Worm (Caenorhabditis elegans) whole organism, L1 larva: ENCODE measurements around the gene ire-1.

Source experiments
- C04F5.9 ChIP-seq: sonication (generic microtip); optimal IDR thresholded peaks from 2 replicates; lab custom pipeline; 2016; ENCODE audit warnings: missing genetic modification characterization, missing compliant biosample characterization
- C16A3.4 ChIP-seq: fragments of 150-350 bp; optimal IDR thresholded peaks from 2 replicates; lab custom pipeline; 2014; ENCODE audit warnings: missing biosample characterization, missing genetic modification characterization
- F16B12.6 ChIP-seq: fragments of 150-350 bp; optimal IDR thresholded peaks from 2 replicates; lab custom pipeline; 2014; ENCODE audit warnings: missing biosample characterization, missing genetic modification characterization
- Y116A8C.19 ChIP-seq: sonication (generic microtip); optimal IDR thresholded peaks from 2 replicates; lab custom pipeline; 2016; ENCODE audit warnings: missing compliant biosample characterization, missing genetic modification characterization, borderline replicate concordance
- alr-1 ChIP-seq: fragments of 200-800 bp; sonication (Bioruptor generic); optimal IDR thresholded peaks from 2 replicates; lab custom pipeline; 2018; ENCODE audit warnings: borderline replicate concordance, mild to moderate bottlenecking, missing genetic modification characterization, missing compliant biosample characterization
- aly-2 ChIP-seq: fragments of 150-350 bp; optimal IDR thresholded peaks from 2 replicates; lab custom pipeline; 2014; ENCODE audit warnings: missing biosample characterization, missing genetic modification characterization
- ceh-8 ChIP-seq: fragments of 200-800 bp; sonication (Bioruptor generic); optimal IDR thresholded peaks from 2 replicates; lab custom pipeline; 2018; ENCODE audit warnings: mild to moderate bottlenecking, missing genetic modification characterization, moderate library complexity, missing compliant biosample characterization
- ceh-82 ChIP-seq, 3 experiments: fragments of 150-350 bp in 1 of 3; sonication (generic microtip) in 2 of 3; optimal IDR thresholded peaks; 2 replicates each; lab custom pipeline; 2014 to 2017; ENCODE audit warnings: missing biosample characterization in 3 of 3, missing genetic modification characterization in 3 of 3
- ceh-88 ChIP-seq: fragments of 200-800 bp; sonication (Bioruptor generic); IDR thresholded peaks from 2 replicates; pipeline ENCODE4 v1.3.6; 2022; ENCODE audit warnings: missing genetic modification characterization, missing compliant biosample characterization
- ces-1 ChIP-seq: fragments of 150-350 bp; optimal IDR thresholded peaks from 2 replicates; lab custom pipeline; 2014; ENCODE audit warnings: missing biosample characterization, missing genetic modification reagents, missing genetic modification characterization
- dpl-1 ChIP-seq, 3 experiments: fragments of 150-350 bp in 2 of 3; sonication (generic microtip) in 1 of 3; optimal IDR thresholded peaks; 2 replicates each; lab custom pipeline; 2014 to 2017; ENCODE audit warnings: missing biosample characterization in 3 of 3, missing genetic modification characterization in 3 of 3, missing genetic modification reagents in 3 of 3
- dsc-1 ChIP-seq: sonication (generic microtip); optimal IDR thresholded peaks from 2 replicates; lab custom pipeline; 2016; ENCODE audit warnings: mild to moderate bottlenecking, missing genetic modification characterization, missing compliant biosample characterization
- efl-1 ChIP-seq, 4 experiments: fragments of 150-350 bp; optimal IDR thresholded peaks in 3 of 4; peaks in 1 of 4; 1 replicate in 1 of 4; 2 replicates in 3 of 4; lab custom pipeline; 2014; ENCODE audit warnings: missing biosample characterization in 2 of 4, missing genetic modification characterization in 2 of 4, missing genetic modification reagents in 2 of 4
- egl-13 ChIP-seq: sonication (generic microtip); optimal IDR thresholded peaks from 2 replicates; lab custom pipeline; 2016; ENCODE audit warnings: missing genotype, missing genetic modification reagents, missing genetic modification characterization, missing compliant biosample characterization
- ets-5 ChIP-seq: fragments of 200-800 bp; sonication (Bioruptor generic); IDR thresholded peaks from 2 replicates; pipeline ENCODE4 v1.3.6; 2022; ENCODE audit warnings: missing genetic modification characterization, missing compliant biosample characterization
- fkh-10 ChIP-seq: sonication (generic microtip); optimal IDR thresholded peaks from 2 replicates; lab custom pipeline; 2017; ENCODE audit warnings: missing biosample characterization, missing genetic modification reagents, missing genetic modification characterization
- fkh-8 ChIP-seq: sonication (generic microtip); optimal IDR thresholded peaks from 2 replicates; lab custom pipeline; 2016; ENCODE audit warnings: mild to moderate bottlenecking, missing genetic modification characterization, missing compliant biosample characterization
- hlh-4 ChIP-seq: sonication (generic microtip); optimal IDR thresholded peaks from 2 replicates; lab custom pipeline; 2016; ENCODE audit warnings: mild to moderate bottlenecking, missing genetic modification characterization, missing compliant biosample characterization
- irx-1 ChIP-seq: sonication (generic microtip); optimal IDR thresholded peaks from 2 replicates; lab custom pipeline; 2016; ENCODE audit warnings: missing genetic modification characterization, missing compliant biosample characterization
- jun-1 ChIP-seq: fragments of 150-350 bp; optimal IDR thresholded peaks from 2 replicates; lab custom pipeline; 2014; ENCODE audit warnings: missing biosample characterization, missing genetic modification reagents, missing genetic modification characterization
- lin-15B ChIP-seq: fragments of 150-350 bp; sonication (generic microtip); optimal IDR thresholded peaks from 3 replicates; lab custom pipeline; 2014; ENCODE audit warnings: missing biosample characterization, missing genetic modification characterization
- lin-35 ChIP-seq, 2 experiments: fragments of 150-350 bp; optimal IDR thresholded peaks; 2 replicates each; lab custom pipeline; 2014; ENCODE audit warnings: missing biosample characterization in 2 of 2, missing genetic modification characterization in 2 of 2, missing genetic modification reagents in 2 of 2
- lin-39 ChIP-seq: fragments of 150-350 bp; optimal IDR thresholded peaks from 2 replicates; lab custom pipeline; 2014; ENCODE audit warnings: missing biosample characterization, missing genetic modification reagents, missing genetic modification characterization
- lsy-2 ChIP-seq, 2 experiments: fragments of 150-350 bp; optimal IDR thresholded peaks; 2 replicates each; lab custom pipeline; 2014; ENCODE audit warnings: missing biosample characterization in 2 of 2, missing genetic modification characterization in 2 of 2
- mab-9 ChIP-seq: fragments of 200-800 bp; sonication (Bioruptor generic); IDR thresholded peaks from 2 replicates; pipeline ENCODE4 v1.3.6; 2022; ENCODE audit warnings: missing genetic modification reagents, missing genetic modification characterization, missing compliant biosample characterization
- mef-2 ChIP-seq: fragments of 150-350 bp; optimal IDR thresholded peaks from 2 replicates; lab custom pipeline; 2014; ENCODE audit warnings: missing biosample characterization, missing genetic modification characterization
- mep-1 ChIP-seq: fragments of 150-350 bp; optimal IDR thresholded peaks from 2 replicates; lab custom pipeline; 2014; ENCODE audit warnings: missing biosample characterization, missing genetic modification characterization
- nhr-11 ChIP-seq: fragments of 150-350 bp; optimal IDR thresholded peaks from 2 replicates; lab custom pipeline; 2014; ENCODE audit warnings: missing biosample characterization, missing genetic modification characterization
- nhr-20 ChIP-seq: sonication (generic microtip); optimal IDR thresholded peaks from 2 replicates; lab custom pipeline; 2016; ENCODE audit warnings: mild to moderate bottlenecking, missing genetic modification characterization, missing compliant biosample characterization
- nhr-77 ChIP-seq: fragments of 150-350 bp; optimal IDR thresholded peaks from 2 replicates; lab custom pipeline; 2014; ENCODE audit warnings: missing biosample characterization, missing genetic modification characterization
- nhr-85 ChIP-seq: sonication (generic microtip); peaks from one replicate; lab custom pipeline; 2016; ENCODE audit warnings: missing genetic modification characterization, inconsistent platforms, missing compliant biosample characterization
- nhr-90 ChIP-seq: sonication (generic microtip); optimal IDR thresholded peaks from 2 replicates; lab custom pipeline; 2016; ENCODE audit warnings: mild to moderate bottlenecking, missing genetic modification characterization, missing compliant biosample characterization; ENCODE audit not compliant: poor library complexity
- sptf-1 ChIP-seq: fragments of 150-350 bp; optimal IDR thresholded peaks from 2 replicates; lab custom pipeline; 2014; ENCODE audit warnings: missing biosample characterization, missing genetic modification characterization
- sup-37 ChIP-seq: fragments of 200-800 bp; sonication (Bioruptor generic); optimal IDR thresholded peaks from 2 replicates; lab custom pipeline; 2018; ENCODE audit warnings: mild to moderate bottlenecking, missing genetic modification characterization, missing compliant biosample characterization
- tbx-2 ChIP-seq: sonication (generic microtip); optimal IDR thresholded peaks from 2 replicates; lab custom pipeline; 2016; ENCODE audit warnings: missing genetic modification characterization, missing compliant biosample characterization
- unc-30 ChIP-seq: sonication (generic microtip); optimal IDR thresholded peaks from 2 replicates; lab custom pipeline; 2017; ENCODE audit warnings: missing biosample characterization, missing genetic modification characterization
- unc-62 ChIP-seq: fragments of 150-350 bp; optimal IDR thresholded peaks from 2 replicates; lab custom pipeline; 2014; ENCODE audit warnings: missing biosample characterization, missing genetic modification reagents, missing genetic modification characterization
- unc-86 ChIP-seq: sonication (generic microtip); optimal IDR thresholded peaks from 2 replicates; lab custom pipeline; 2016; ENCODE audit warnings: missing genetic modification characterization, missing compliant biosample characterization
- unc-98 ChIP-seq: fragments of 200-800 bp; sonication (Bioruptor generic); IDR thresholded peaks from 2 replicates; pipeline ENCODE4 v1.3.6; 2022; ENCODE audit warnings: missing genetic modification characterization, missing compliant biosample characterization
- zip-4 ChIP-seq: fragments of 200-800 bp; sonication (Bioruptor generic); optimal IDR thresholded peaks from 2 replicates; lab custom pipeline; 2018; ENCODE audit warnings: mild to moderate bottlenecking, missing genetic modification characterization, moderate library complexity, missing compliant biosample characterization

Gene ire-1

DNA sequence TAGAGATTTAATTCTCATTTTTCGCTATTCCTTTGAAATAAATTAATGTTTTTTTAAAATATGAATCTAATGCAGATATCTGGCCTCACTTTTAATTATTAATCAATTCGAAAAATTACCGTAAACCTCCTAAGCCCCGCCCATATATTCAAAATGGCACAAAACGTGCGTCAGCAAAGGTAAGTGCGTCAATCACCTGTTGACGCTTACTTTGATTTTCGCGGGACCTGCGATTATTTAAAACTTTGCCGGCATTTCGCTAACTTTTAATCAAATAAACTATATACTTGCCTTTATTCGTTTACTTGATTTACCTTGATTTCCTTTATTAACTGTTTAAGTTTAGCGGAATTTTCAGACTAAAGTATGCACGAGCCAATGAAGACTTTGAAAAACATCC, 33.3 kb upstream of the ire-1 start, which contains the start of gene pch-2 (continued):
- peak; percentile 48 for TF ChIP-seq nhr-90

- TF ChIP-seq lin-15B (tag; lab: Kevin White, UChicago) (no peak), fkh-8 (tag; lab: Kevin White, UChicago) (peak; percentile 70), dsc-1 (tag; lab: Kevin White, UChicago) (peak; percentile 42)
These were observed 32.2 kb upstream of the ire-1 start, which contains the start of the genes tub-1 and tmem-138 for ce11 chrII:8156845-8157373. tub-1 (minus strand) TSS chrII:8156945. tmem-138 (plus strand) TSS chrII:8157323.

DNA sequence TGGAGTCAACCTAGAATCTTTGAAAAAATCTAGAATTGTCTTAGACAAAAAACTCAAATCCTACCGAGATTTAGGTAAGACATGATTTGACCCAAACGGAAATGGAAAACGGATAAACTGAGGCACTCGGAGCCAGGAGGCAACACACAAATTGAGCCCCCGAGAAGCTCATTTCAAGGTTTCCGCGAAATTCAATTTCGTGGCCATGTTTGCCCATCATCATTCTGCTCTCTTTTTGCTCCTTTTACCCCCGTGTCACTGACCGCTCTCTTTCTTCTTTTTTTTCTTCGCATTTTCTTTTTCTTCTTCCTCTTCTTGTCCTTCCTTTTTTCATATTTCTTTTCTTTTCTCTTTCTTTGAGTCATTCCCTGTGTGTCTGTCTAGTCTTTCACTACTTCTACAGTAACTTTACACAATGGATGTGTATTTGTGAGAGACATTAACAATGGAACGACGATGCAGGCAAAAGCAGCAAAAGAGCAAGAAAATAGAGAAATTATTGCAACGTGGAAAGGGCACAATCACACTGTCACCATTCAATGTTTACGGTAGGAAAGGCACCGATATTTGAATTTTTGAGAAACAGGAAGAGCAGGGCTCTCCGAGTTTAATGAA, 28.1 kb upstream of the ire-1 start:
- no peak for TF ChIP-seq sptf-1 (tag; lab: Kevin White, UChicago)
- no peak for TF ChIP-seq sup-37 (GFP tag; lab: Kevin White, UChicago)
- no peak for TF ChIP-seq efl-1 (optimal IDR thresholded peaks at IDR 0.05; lab: Kevin White, UChicago)
- TF ChIP-seq efl-1 (GFP tag; optimal IDR thresholded peaks at IDR 0.05 in 1 of 2; lab: Kevin White, UChicago): no peak
- TF ChIP-seq fkh-10: peak; percentile 44
- TF ChIP-seq ces-1 (GFP tag; lab: Kevin White, UChicago): peak; percentile 11

DNA sequence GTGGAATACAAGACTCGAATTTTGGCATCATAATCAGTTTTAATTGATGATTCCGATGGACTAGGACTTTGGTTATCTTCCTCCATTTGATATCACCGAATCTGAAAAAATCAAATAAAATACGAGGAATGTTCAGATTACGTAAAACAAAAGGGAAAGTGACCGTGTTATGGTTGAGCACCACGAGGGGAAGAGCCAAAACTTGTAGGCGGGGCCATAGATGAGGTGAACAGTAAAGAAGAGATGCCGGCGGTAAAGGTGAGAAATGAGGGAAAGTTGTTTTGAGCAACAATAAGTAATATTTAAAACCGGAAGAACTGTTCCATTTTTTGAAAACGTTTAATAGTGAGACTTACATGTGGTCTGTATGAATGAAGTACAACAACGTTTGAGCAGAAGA, 25.2 kb upstream of the ire-1 start, which contains the start of gene F10B5.3:
TSS of gene F10B5.3 (minus strand) at position 101 of the 400 bp plus-strand sequence.
- TF ChIP-seq unc-30 (tag; lab: Kevin White, UChicago): no peak
- no peak for TF ChIP-seq fkh-10
- no peak for TF ChIP-seq F16B12.6
- TF ChIP-seq ets-5 (GFP tag; lab: Robert Waterston, UW): no peak
- TF ChIP-seq lin-35 (GFP tag; optimal IDR thresholded peaks at IDR 0.05; lab: Kevin White, UChicago): no peak
- TF ChIP-seq C04F5.9 (tag; lab: Kevin White, UChicago): no peak
- no peak for TF ChIP-seq C16A3.4
- no peak for TF ChIP-seq sptf-1 (tag; lab: Kevin White, UChicago)
- TF ChIP-seq tbx-2 (tag; lab: Kevin White, UChicago): no peak
- no peak for TF ChIP-seq mep-1 (tag; lab: Kevin White, UChicago)
- TF ChIP-seq irx-1 (tag; lab: Kevin White, UChicago): no peak
- TF ChIP-seq Y116A8C.19 (tag; lab: Kevin White, UChicago): no peak
- TF ChIP-seq lin-39 (tag; lab: Kevin White, UChicago): no peak

ce11 chrII:8144543-8144942, 19.8 kb upstream of the ire-1 start, which contains the start of gene F10B5.2:
F10B5.2 (plus strand) TSS chrII:8144762.
- TF ChIP-seq jun-1 (no peak), nhr-77 (tag; lab: Kevin White, UChicago) (no peak), lsy-2 (tag; optimal IDR thresholded peaks at IDR 0.05; lab: Kevin White, UChicago) (peak in 1 of 2 experiments; percentile 43), zip-4 (no peak), egl-13 (tag; lab: Kevin White, UChicago) (no peak), efl-1 (optimal IDR thresholded peaks at IDR 0.05; lab: Kevin White, UChicago) (no peak), efl-1 (GFP tag; optimal IDR thresholded peaks at IDR 0.05 in 1 of 2; lab: Kevin White, UChicago) (peak in 1 of 2 experiments; percentile 75), dsc-1 (tag; lab: Kevin White, UChicago) (no peak), unc-86 (tag; lab: Kevin White, UChicago) (no peak), hlh-4 (no peak)

ce11 chrII:8143278-8143931, 18.7 kb upstream of the ire-1 start, which contains the start of the genes ints-11 and rpl-10:
ints-11 (minus strand) TSS chrII:8143478.
rpl-10 (plus strand) TSS chrII:8143881.
- no peak for TF ChIP-seq unc-98 (GFP tag; lab: Robert Waterston, UW)
- no peak for TF ChIP-seq mef-2 (tag; lab: Kevin White, UChicago)
- peak; percentile 72 for TF ChIP-seq nhr-85 (tag; lab: Kevin White, UChicago)
- no peak for TF ChIP-seq sptf-1 (tag; lab: Kevin White, UChicago)
- no peak for TF ChIP-seq ceh-8 (GFP tag; lab: Kevin White, UChicago)
- TF ChIP-seq ceh-88 (GFP tag; lab: Robert Waterston, UW): no peak
- TF ChIP-seq aly-2: no peak
- TF ChIP-seq mab-9 (GFP tag; lab: Robert Waterston, UW): no peak
- TF ChIP-seq nhr-11 (tag; lab: Kevin White, UChicago): no peak
- TF ChIP-seq nhr-20 (tag; lab: Kevin White, UChicago): peak; percentile 27
- peak; percentile 19 for TF ChIP-seq tbx-2 (tag; lab: Kevin White, UChicago)
- no peak for TF ChIP-seq jun-1
- TF ChIP-seq C04F5.9 (tag; lab: Kevin White, UChicago): peak; percentile 41
- TF ChIP-seq alr-1 (tag; lab: Kevin White, UChicago): no peak
- TF ChIP-seq ceh-82 (tag; optimal IDR thresholded peaks at IDR 0.05; lab: Kevin White, UChicago): peak in 2 of 3 experiments; percentile 28 to 63
- TF ChIP-seq unc-62 (GFP tag; lab: Kevin White, UChicago): no peak
- peak; percentile 51 to 74 (median 71) for TF ChIP-seq dpl-1 (GFP tag; optimal IDR thresholded peaks at IDR 0.05; lab: Kevin White, UChicago)
- peak; percentile 89 to 98 for TF ChIP-seq lsy-2 (tag; optimal IDR thresholded peaks at IDR 0.05; lab: Kevin White, UChicago)
